Worm (Caenorhabditis elegans): ENCODE measurements around the gene F08F3.10.

DNA sequence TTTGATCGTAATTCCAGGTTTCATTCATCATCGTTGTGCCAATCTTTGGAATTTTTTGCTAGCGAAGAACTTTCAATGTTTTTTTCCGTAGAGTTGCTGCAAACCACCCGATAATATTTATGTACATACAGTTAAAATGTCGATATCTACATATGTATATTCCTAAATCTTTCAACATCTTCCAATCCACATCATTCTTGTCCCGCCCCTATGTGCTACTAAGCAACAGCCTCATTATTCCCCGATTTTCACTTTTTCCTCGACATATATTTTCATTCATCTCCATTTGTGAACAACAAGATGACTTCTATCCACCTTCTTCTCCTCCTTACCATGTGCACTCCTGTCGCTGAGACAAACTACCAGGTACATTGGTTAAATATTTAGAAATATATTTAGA lies 41.0 kb upstream of the F08F3.10 start, which contains the start of gene C35A11.3:
- TF ChIP-seq aly-2 (tag; optimal IDR thresholded peaks at IDR 0.05) (no peak), snpc-1.2 (GFP tag; IDR thresholded peaks at IDR 0.05) (no peak), spr-1 (tag; optimal IDR thresholded peaks at IDR 0.05) (no peak)

All from whole organism, L4 larva.